Worm (Caenorhabditis elegans): ENCODE data around the gene unc-103.

DNA sequence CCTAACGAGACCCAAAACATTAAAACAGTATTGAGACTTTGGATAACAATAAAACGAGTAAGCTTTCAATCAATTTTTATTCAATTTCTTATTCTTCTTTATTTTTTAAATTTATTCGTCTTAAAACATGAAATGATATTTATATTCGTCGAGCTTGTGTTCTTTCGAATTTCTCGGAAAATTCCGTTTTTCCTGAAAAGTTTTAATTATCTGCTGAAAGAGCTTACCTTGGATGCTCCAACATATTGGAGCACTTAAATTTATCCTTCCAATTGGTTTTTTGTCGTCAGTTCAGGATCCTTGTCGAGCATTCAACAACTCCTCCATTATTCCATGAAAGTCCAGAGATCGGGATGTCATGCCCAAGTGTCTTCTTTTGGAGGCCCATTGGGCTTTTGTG is 31.8 kb upstream of the unc-103 start:
- TF ChIP-seq him-1 (tag; optimal IDR thresholded peaks at IDR 0.05) = no peak
- TF ChIP-seq W03F9.2 (tag; optimal IDR thresholded peaks at IDR 0.05) = no peak
- TF ChIP-seq dao-5 (tag; optimal IDR thresholded peaks at IDR 0.05) = no peak

Measured in whole organism, L4/young adult.